Worm (Caenorhabditis elegans) whole organism, early embryonic: ENCODE data around the gene unc-44.

Experiments used
- B0310.2 ChIP-seq: sonication (generic microtip); optimal IDR thresholded peaks from 2 replicates; lab custom pipeline; 2016; ENCODE audit warnings: mild to moderate bottlenecking, missing genetic modification characterization, missing compliant biosample characterization
- F13C5.2 ChIP-seq: sonication (generic microtip); optimal IDR thresholded peaks from 2 replicates; lab custom pipeline; 2017; ENCODE audit warnings: mild to moderate bottlenecking, missing genetic modification characterization, inconsistent platforms, missing compliant biosample characterization
- aly-1 ChIP-seq: sonication (generic microtip); optimal IDR thresholded peaks from 2 replicates; lab custom pipeline; 2016; ENCODE audit warnings: missing genetic modification characterization, missing compliant biosample characterization
- ama-1 ChIP-seq: fragments of 150-350 bp; optimal IDR thresholded peaks from 2 replicates; lab custom pipeline; 2014
- ceh-13 ChIP-seq: fragments of 200-800 bp; sonication (Bioruptor generic); optimal IDR thresholded peaks from 2 replicates; lab custom pipeline; 2018; ENCODE audit warnings: mild to moderate bottlenecking, missing genetic modification characterization, missing compliant biosample characterization
- ceh-36 ChIP-seq: sonication (generic microtip); optimal IDR thresholded peaks from 2 replicates; lab custom pipeline; 2016; ENCODE audit warnings: missing genetic modification characterization, inconsistent platforms, missing compliant biosample characterization
- ets-7 ChIP-seq: sonication (generic microtip); optimal IDR thresholded peaks from 2 replicates; lab custom pipeline; 2016; ENCODE audit warnings: missing genotype, missing genetic modification characterization, missing compliant biosample characterization
- flt-1 ChIP-seq: fragments of 200-800 bp; sonication (Bioruptor generic); IDR thresholded peaks from 2 replicates; pipeline ENCODE4 v1.3.6; 2022; ENCODE audit warnings: missing genetic modification characterization, missing compliant biosample characterization
- hmbx-1 ChIP-seq: sonication (generic microtip); optimal IDR thresholded peaks from 2 replicates; lab custom pipeline; 2016; ENCODE audit warnings: mild to moderate bottlenecking, missing genetic modification characterization, missing compliant biosample characterization
- hmg-4 ChIP-seq: fragments of 200-800 bp; sonication (Bioruptor generic); optimal IDR thresholded peaks from 2 replicates; lab custom pipeline; 2018; ENCODE audit warnings: mild to moderate bottlenecking, missing genetic modification characterization, missing compliant biosample characterization
- hnd-1 ChIP-seq: sonication (generic microtip); optimal IDR thresholded peaks from 2 replicates; lab custom pipeline; 2016; ENCODE audit warnings: missing genetic modification characterization, missing compliant biosample characterization
- pes-1 ChIP-seq: fragments of 200-800 bp; sonication (Bioruptor generic); IDR thresholded peaks from 2 replicates; pipeline ENCODE4 v1.3.6; 2022; ENCODE audit warnings: missing genetic modification reagents, missing genetic modification characterization, missing compliant biosample characterization
- scrt-1 ChIP-seq: fragments of 200-800 bp; sonication (Bioruptor generic); IDR thresholded peaks from 2 replicates; pipeline ENCODE4 v1.3.6; 2022; ENCODE audit warnings: missing genetic modification characterization, missing compliant biosample characterization
- sea-1 ChIP-seq: fragments of 200-800 bp; sonication (Bioruptor generic); conservative IDR thresholded peaks from 2 replicates; pipeline ENCODE4 v1.3.6; 2022; ENCODE audit warnings: missing genetic modification characterization, missing compliant biosample characterization
- tbx-11 ChIP-seq: fragments of 200-800 bp; sonication (Bioruptor generic); IDR thresholded peaks from 2 replicates; pipeline ENCODE4 v1.3.6; 2022; ENCODE audit warnings: missing genetic modification characterization, missing compliant biosample characterization
- tbx-37 ChIP-seq: fragments of 200-800 bp; sonication (Bioruptor generic); conservative IDR thresholded peaks from 2 replicates; pipeline ENCODE4 v1.3.6; 2022; ENCODE audit warnings: missing genetic modification reagents, missing genetic modification characterization, missing compliant biosample characterization
- tra-4 ChIP-seq: sonication (generic microtip); optimal IDR thresholded peaks from 2 replicates; lab custom pipeline; 2017; ENCODE audit warnings: missing genetic modification characterization, missing compliant biosample characterization

The unc-44 gene

DNA sequence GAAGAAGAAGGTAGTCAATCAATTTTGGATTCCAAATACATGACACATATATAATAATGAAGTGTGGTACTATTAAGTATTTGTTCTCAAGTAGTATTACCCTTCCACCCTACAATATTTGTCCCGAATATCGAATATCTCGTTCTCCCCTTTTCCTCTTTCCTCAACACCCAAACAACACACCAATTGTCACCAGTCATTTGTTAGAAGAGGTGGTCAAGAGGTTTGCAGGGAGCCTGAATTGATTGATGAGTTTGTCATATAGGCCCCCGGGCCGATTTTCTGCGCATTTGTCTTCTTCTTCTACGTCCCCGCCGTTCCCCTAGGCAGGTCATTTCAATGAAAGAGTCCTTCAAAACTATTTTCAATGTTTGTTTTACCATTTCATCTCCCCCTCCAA, 11.1 kb upstream of the unc-44 start:
- TF ChIP-seq hmg-4 (GFP tag; lab: Kevin White, UChicago) (peak; percentile 21), hmbx-1 (tag; lab: Kevin White, UChicago) (no peak)

DNA sequence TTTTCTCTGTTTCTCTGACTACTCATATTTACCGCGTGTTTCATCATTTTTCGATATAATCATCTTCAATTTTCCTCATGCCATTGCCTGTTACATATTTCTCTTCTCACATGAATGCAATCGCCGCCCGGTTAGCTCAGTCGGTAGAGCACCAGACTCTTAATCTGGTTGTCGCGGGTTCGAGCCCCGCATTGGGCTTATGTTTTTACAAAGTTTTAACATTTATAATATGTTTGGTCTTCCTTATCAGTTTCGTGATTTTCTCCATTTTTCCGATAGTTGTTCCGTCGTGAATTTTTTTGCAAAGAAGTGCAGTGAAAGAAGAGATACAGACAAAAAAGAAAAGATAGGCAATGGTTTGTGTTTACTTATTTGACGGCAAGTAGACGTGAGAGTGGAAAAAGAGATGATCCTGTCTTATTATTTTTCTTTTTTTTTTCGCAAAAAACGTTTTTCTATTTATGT, 8.3 kb upstream of the unc-44 start:
- TF ChIP-seq F13C5.2 (tag; lab: Kevin White, UChicago) (peak; percentile 89), tbx-37 (GFP tag; lab: Robert Waterston, UW) (peak; percentile 85), hmg-4 (GFP tag; lab: Kevin White, UChicago) (peak; percentile 94), flt-1 (GFP tag; lab: Robert Waterston, UW) (peak; percentile 89), tra-4 (tag; lab: Kevin White, UChicago) (peak; percentile 80), aly-1 (peak; percentile 88), sea-1 (GFP tag; lab: Robert Waterston, UW) (peak; percentile 86), ceh-36 (peak; percentile 93), ets-7 (tag; lab: Kevin White, UChicago) (peak; percentile 82), scrt-1 (GFP tag; lab: Robert Waterston, UW) (peak; percentile 89), tbx-11 (peak; percentile 94), B0310.2 (peak; percentile 79), ama-1 (lab: Kevin White, UChicago) (no peak), ceh-13 (GFP tag; lab: Kevin White, UChicago) (peak; percentile 83), hnd-1 (tag; lab: Kevin White, UChicago) (peak; percentile 83), hmbx-1 (tag; lab: Kevin White, UChicago) (peak; percentile 70), pes-1 (peak; percentile 92)

DNA sequence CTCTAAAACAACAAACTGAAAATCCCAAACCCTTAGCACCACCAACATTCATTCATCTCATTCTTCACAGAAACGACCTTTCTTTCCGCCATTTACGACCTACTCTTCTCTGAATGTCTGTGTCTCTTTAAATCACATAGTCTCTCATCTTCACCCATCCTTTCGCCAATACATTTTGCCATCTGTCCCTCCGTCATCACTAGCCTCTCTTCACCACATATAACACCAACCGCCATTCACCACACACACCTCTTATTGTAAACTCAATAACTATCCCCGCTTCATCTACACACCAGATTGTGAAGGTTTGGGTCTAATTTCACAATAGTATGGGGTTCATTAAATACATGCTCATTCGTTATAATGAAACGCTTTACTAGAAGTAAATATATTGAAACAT, 4.8 kb upstream of the unc-44 start:
- TF ChIP-seq sea-1 (GFP tag; lab: Robert Waterston, UW) (peak; percentile 52; the same call in 1 of the 2 replicates), flt-1 (GFP tag; lab: Robert Waterston, UW) (no peak), tbx-11 (no peak)

- TF ChIP-seq tra-4 (tag; lab: Kevin White, UChicago), result no peak
- no peak for TF ChIP-seq tbx-37 (GFP tag; lab: Robert Waterston, UW)
- TF ChIP-seq aly-1, result no peak
- TF ChIP-seq hmg-4 (GFP tag; lab: Kevin White, UChicago), result peak; percentile 55
- TF ChIP-seq F13C5.2 (tag; lab: Kevin White, UChicago), result peak; percentile 33
- TF ChIP-seq hnd-1 (tag; lab: Kevin White, UChicago), result no peak
- peak; percentile 9 for TF ChIP-seq B0310.2
Observed at ce11 chrIV:5973947-5974495, 1.3 kb upstream of the unc-44 start.

- no peak for TF ChIP-seq tbx-37 (GFP tag; lab: Robert Waterston, UW)
- no peak for TF ChIP-seq flt-1 (GFP tag; lab: Robert Waterston, UW)
- no peak for TF ChIP-seq tra-4 (tag; lab: Kevin White, UChicago)
- no peak for TF ChIP-seq B0310.2
- no peak for TF ChIP-seq tbx-11
- no peak for TF ChIP-seq ceh-36
- TF ChIP-seq ceh-13 (GFP tag; lab: Kevin White, UChicago), result no peak
- no peak for TF ChIP-seq ets-7 (tag; lab: Kevin White, UChicago)
- TF ChIP-seq ama-1 (lab: Kevin White, UChicago), result no peak
- no peak for TF ChIP-seq hmg-4 (GFP tag; lab: Kevin White, UChicago)
- TF ChIP-seq sea-1 (GFP tag; lab: Robert Waterston, UW), result no peak
- no peak for TF ChIP-seq pes-1
- TF ChIP-seq F13C5.2 (tag; lab: Kevin White, UChicago), result no peak
- TF ChIP-seq hnd-1 (tag; lab: Kevin White, UChicago), result no peak
- TF ChIP-seq aly-1, result no peak
- TF ChIP-seq hmbx-1 (tag; lab: Kevin White, UChicago), result no peak
- no peak for TF ChIP-seq scrt-1 (GFP tag; lab: Robert Waterston, UW)
Observed at ce11 chrIV:5977276-5977675, 1.9 kb downstream of the unc-44 start.

DNA sequence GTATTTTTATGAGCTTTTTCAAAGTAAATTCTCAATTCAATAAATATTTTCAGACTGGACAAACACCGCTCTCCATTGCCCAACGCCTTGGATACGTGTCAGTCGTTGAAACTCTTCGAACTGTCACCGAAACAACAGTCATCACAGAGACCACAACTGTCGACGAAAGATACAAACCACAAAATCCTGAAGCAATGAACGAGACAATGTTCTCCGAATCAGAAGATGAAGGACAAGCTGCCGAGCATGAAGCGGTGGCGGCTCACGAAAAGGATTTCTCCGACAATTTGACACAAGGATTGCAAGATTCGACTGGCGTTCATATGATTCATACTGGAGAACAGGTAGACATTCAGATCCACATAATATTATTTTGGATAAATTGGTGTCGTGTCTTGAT, 4.5 kb downstream of the unc-44 start:
- no peak for TF ChIP-seq scrt-1 (GFP tag; lab: Robert Waterston, UW)
- no peak for TF ChIP-seq ceh-13 (GFP tag; lab: Kevin White, UChicago)
- no peak for TF ChIP-seq flt-1 (GFP tag; lab: Robert Waterston, UW)
- TF ChIP-seq sea-1 (GFP tag; lab: Robert Waterston, UW), result no peak
- TF ChIP-seq hnd-1 (tag; lab: Kevin White, UChicago), result no peak
- no peak for TF ChIP-seq B0310.2
- no peak for TF ChIP-seq ets-7 (tag; lab: Kevin White, UChicago)
- no peak for TF ChIP-seq hmbx-1 (tag; lab: Kevin White, UChicago)
- no peak for TF ChIP-seq ama-1 (lab: Kevin White, UChicago)
- no peak for TF ChIP-seq hmg-4 (GFP tag; lab: Kevin White, UChicago)
- TF ChIP-seq tbx-37 (GFP tag; lab: Robert Waterston, UW), result no peak
- TF ChIP-seq tbx-11, result no peak
- no peak for TF ChIP-seq pes-1
- no peak for TF ChIP-seq aly-1
- no peak for TF ChIP-seq F13C5.2 (tag; lab: Kevin White, UChicago)
- TF ChIP-seq tra-4 (tag; lab: Kevin White, UChicago), result no peak
- TF ChIP-seq ceh-36, result no peak

DNA sequence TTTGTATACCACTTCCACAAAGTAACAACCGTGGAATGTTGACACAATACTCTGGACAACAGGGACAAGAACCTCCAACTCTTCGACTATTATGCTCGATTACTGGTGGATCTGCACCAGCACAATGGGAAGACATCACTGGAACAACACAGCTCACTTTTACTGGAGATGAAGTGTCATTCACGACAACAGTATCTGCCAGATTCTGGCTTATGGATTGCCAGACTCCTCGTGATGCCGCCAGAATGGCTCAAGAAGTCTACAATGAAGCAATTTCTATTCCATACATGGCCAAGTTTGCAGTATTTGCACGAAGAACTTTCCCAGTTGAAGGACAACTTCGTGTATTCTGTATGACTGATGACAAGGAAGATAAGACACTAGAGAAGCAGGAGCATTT, 7.8 kb downstream of the unc-44 start:
- peak; percentile 66 for TF ChIP-seq ama-1 (lab: Kevin White, UChicago)
- TF ChIP-seq sea-1 (GFP tag; lab: Robert Waterston, UW), result no peak
- no peak for TF ChIP-seq F13C5.2 (tag; lab: Kevin White, UChicago)

ce11 chrIV:5985422-5985821, 10.1 kb downstream of the unc-44 start:
- peak; percentile 16 for TF ChIP-seq ama-1 (lab: Kevin White, UChicago)
- no peak for TF ChIP-seq tbx-11
